Worm (Caenorhabditis elegans): ENCODE results near the gene npr-41.

ce11 chrII:11538741-11539140 is 28.3 kb downstream of the npr-41 start, which contains the start of gene Y62F5A.9:
- no peak for TF ChIP-seq cog-1 (tag; optimal IDR thresholded peaks at IDR 0.05)
- no peak for TF ChIP-seq ztf-29 (GFP tag; IDR thresholded peaks at IDR 0.05)
